Worm (Caenorhabditis elegans) whole organism, L4/young adult: Measurements from ENCODE around the gene ref-2.

Source experiments
- W03F9.2 ChIP-seq: fragments of 150-350 bp; optimal IDR thresholded peaks from 2 replicates; lab custom pipeline; 2014; ENCODE audit warnings: missing biosample characterization, missing genetic modification characterization
- dao-5 ChIP-seq: sonication (generic microtip); optimal IDR thresholded peaks from 2 replicates; lab custom pipeline; 2016; ENCODE audit warnings: missing genotype, missing genetic modification characterization, moderate library complexity, missing compliant biosample characterization
- him-1 ChIP-seq: sonication (generic microtip); optimal IDR thresholded peaks from 2 replicates; lab custom pipeline; 2016; ENCODE audit warnings: missing genotype, missing genetic modification reagents, missing genetic modification characterization, missing compliant biosample characterization

- TF ChIP-seq dao-5 (tag; lab: Kevin White, UChicago) (no peak), him-1 (tag; lab: Kevin White, UChicago) (no peak), W03F9.2 (tag; lab: Kevin White, UChicago) (no peak)
Measured at ce11 chrX:7726351-7726750, 17.7 kb upstream of the ref-2 start.
